Fruit fly (Drosophila melanogaster): Measurements from ENCODE around the gene Fum3.

The Fum3 gene

dm6 chr3L:11491222-11491873, 25.7 kb upstream of the Fum3 start (continued):
- TF ChIP-seq CG6683 (GFP tag; optimal IDR thresholded peaks at IDR 0.05) = no peak
- TF ChIP-seq Kr (GFP tag; optimal IDR thresholded peaks at IDR 0.05) = no peak
- TF ChIP-seq CG1233 (GFP tag; optimal IDR thresholded peaks at IDR 0.05) = no peak
- TF ChIP-seq insv (GFP tag; optimal IDR thresholded peaks at IDR 0.05) = no peak
- no peak for TF ChIP-seq GATAe (GFP tag; conservative IDR thresholded peaks at IDR 0.05)
- TF ChIP-seq esg (GFP tag; conservative IDR thresholded peaks at IDR 0.05) = peak; percentile 64
- TF ChIP-seq lbe (GFP tag; optimal IDR thresholded peaks at IDR 0.05) = peak; percentile 81
- TF ChIP-seq ewg (GFP tag; optimal IDR thresholded peaks at IDR 0.05) = no peak
- no peak for TF ChIP-seq Hmx (GFP tag; optimal IDR thresholded peaks at IDR 0.05)
- peak; percentile 27 for TF ChIP-seq pho (GFP tag; optimal IDR thresholded peaks at IDR 0.05)
- TF ChIP-seq CG11247 (GFP tag; IDR thresholded peaks at IDR 0.05) = peak; percentile 54; the same call in 1 of the 2 replicates
- no peak; the same call in 2 of the 3 replicates for TF ChIP-seq Mrtf (GFP tag; IDR thresholded peaks at IDR 0.05)
- TF ChIP-seq Bdp1 (GFP tag; optimal IDR thresholded peaks at IDR 0.05) = no peak
- TF ChIP-seq otp (GFP tag; IDR thresholded peaks at IDR 0.05) = peak; percentile 55; the same call in 1 of the 3 replicates
- TF ChIP-seq Aef1 (GFP tag; IDR thresholded peaks at IDR 0.05) = peak; percentile 62
- TF ChIP-seq bab2 (GFP tag; optimal IDR thresholded peaks at IDR 0.05) = peak; percentile 63
- no peak for TF ChIP-seq CG6175 (GFP tag; IDR thresholded peaks at IDR 0.05)
- TF ChIP-seq CG12391 (tag; optimal IDR thresholded peaks at IDR 0.05) = peak; percentile 54
- peak; percentile 69; the same call in 1 of the 2 replicates for TF ChIP-seq CG10366 (GFP tag; IDR thresholded peaks at IDR 0.05)
- TF ChIP-seq nerfin-2 (GFP tag; IDR thresholded peaks at IDR 0.05; ENCODE audit: partially characterized antibody) = no peak
- no peak; the same call in 1 of the 2 replicates for TF ChIP-seq gt (GFP tag; IDR thresholded peaks at IDR 0.05)
- TF ChIP-seq seq (GFP tag; IDR thresholded peaks at IDR 0.05) = 0 out of 2 replicates have a peak, but pooled peaks have one; percentile 16
- no peak for TF ChIP-seq odd (GFP tag; optimal IDR thresholded peaks at IDR 0.05)
- no peak for TF ChIP-seq da (GFP tag; optimal IDR thresholded peaks at IDR 0.05)
- peak; percentile 66; the same call in 1 of the 2 replicates for TF ChIP-seq E2f1 (GFP tag; IDR thresholded peaks at IDR 0.05)
- TF ChIP-seq hbn (GFP tag; IDR thresholded peaks at IDR 0.05; ENCODE audit: partially characterized antibody) = no peak
- TF ChIP-seq sug (tag; optimal IDR thresholded peaks at IDR 0.05) = peak; percentile 45
- TF ChIP-seq Nf-YC (tag; optimal IDR thresholded peaks at IDR 0.05) = peak; percentile 20
- no peak for TF ChIP-seq dati (GFP tag; IDR thresholded peaks at IDR 0.05)
- no peak for TF ChIP-seq CG15011 (GFP tag; optimal IDR thresholded peaks at IDR 0.05)
- peak; percentile 33 for TF ChIP-seq CG16863 (GFP tag; optimal IDR thresholded peaks at IDR 0.05)
- peak; percentile 25 for TF ChIP-seq Camta (GFP tag; optimal IDR thresholded peaks at IDR 0.05)
- peak; percentile 1 for TF ChIP-seq CG33213 (GFP tag; optimal IDR thresholded peaks at IDR 0.05)
- TF ChIP-seq stwl (tag; optimal IDR thresholded peaks at IDR 0.05) = no peak
- peak; percentile 42 for TF ChIP-seq Dek (tag; optimal IDR thresholded peaks at IDR 0.05)
- peak; percentile 85 for TF ChIP-seq CG2120 (GFP tag; optimal IDR thresholded peaks at IDR 0.05)
- peak; percentile 52 for TF ChIP-seq CG11696 (GFP tag; IDR thresholded peaks at IDR 0.05)
- TF ChIP-seq grn (GFP tag; optimal IDR thresholded peaks at IDR 0.05) = no peak
- TF ChIP-seq h (optimal IDR thresholded peaks at IDR 0.05) = no peak
- no peak for TF ChIP-seq CG16779 (GFP tag; IDR thresholded peaks at IDR 0.05)
- no peak for TF ChIP-seq psq (GFP tag; optimal IDR thresholded peaks at IDR 0.05)
- peak; percentile 58 for TF ChIP-seq tap (tag; optimal IDR thresholded peaks at IDR 0.05)
- no peak for TF ChIP-seq CG2889 (GFP tag; IDR thresholded peaks at IDR 0.05)
- peak; percentile 27 for TF ChIP-seq CrebB (tag; optimal IDR thresholded peaks at IDR 0.05)
- peak; percentile 85 for TF ChIP-seq slbo (GFP tag; IDR thresholded peaks at IDR 0.05)
- TF ChIP-seq kni (GFP tag; optimal IDR thresholded peaks at IDR 0.05) = no peak
- peak; percentile 76 for TF ChIP-seq Xrp1 (GFP tag; IDR thresholded peaks at IDR 0.05)
- TF ChIP-seq Sin3A (optimal IDR thresholded peaks at IDR 0.05) = no peak
- TF ChIP-seq CG8290 (GFP tag; optimal IDR thresholded peaks at IDR 0.05) = no peak
- TF ChIP-seq CG8290 (tag; optimal IDR thresholded peaks at IDR 0.05) = peak in 1 of 2 experiments; percentile 83
- peak; percentile 67; the same call in 1 of the 2 replicates for TF ChIP-seq CG7372 (GFP tag; IDR thresholded peaks at IDR 0.05)
- TF ChIP-seq CG3995 (GFP tag; optimal IDR thresholded peaks at IDR 0.05) = peak; percentile 11

Measured in whole organism, embryonic.